Fruit fly (Drosophila melanogaster): Measurements from ENCODE around the gene CG14346.

dm6 chr2L:1354009-1354408, 13.8 kb upstream of the CG14346 start, which contains the start of gene CG5561:
- no peak for TF ChIP-seq psq (optimal IDR thresholded peaks at IDR 0.05)
- TF ChIP-seq pan (optimal IDR thresholded peaks at IDR 0.05), result no peak

All from whole organism.